Worm (Caenorhabditis elegans): ENCODE measurements around the gene F40D4.17.

Gene F40D4.17

ce11 chrV:17165409-17165808, 10.2 kb upstream of the F40D4.17 start, which contains the start of gene srh-102:
Gene srh-102, minus strand, starts transcription at chrV:17165509.
- TF ChIP-seq F16B12.6 (tag; optimal IDR thresholded peaks at IDR 0.05) = no peak

ce11 chrV:17159430-17159924, 4.2 kb upstream of the F40D4.17 start, which contains the start of gene F40D4.12:
Gene F40D4.12, plus strand, starts transcription at chrV:17159874.
- TF ChIP-seq ztf-4 (tag; optimal IDR thresholded peaks at IDR 0.05) (no peak), elt-2 (tag; optimal IDR thresholded peaks at IDR 0.05) (peak; percentile 82), tlp-1 (tag; optimal IDR thresholded peaks at IDR 0.05) (peak; percentile 5)

ce11 chrV:17157154-17157553, 1.9 kb upstream of the F40D4.17 start, which contains the start of gene F40D4.13:
Gene F40D4.13, minus strand, starts transcription at chrV:17157254.
- TF ChIP-seq vab-15 (tag; optimal IDR thresholded peaks at IDR 0.05) (no peak), nhr-47 (tag; optimal IDR thresholded peaks at IDR 0.05) (no peak), nhr-85 (tag) (no peak), ztf-4 (tag; optimal IDR thresholded peaks at IDR 0.05) (no peak), skn-1 (tag; optimal IDR thresholded peaks at IDR 0.05) (no peak), ceh-90 (tag; optimal IDR thresholded peaks at IDR 0.05) (no peak), ets-5 (GFP tag; IDR thresholded peaks at IDR 0.05) (no peak), lin-39 (tag; optimal IDR thresholded peaks at IDR 0.05) (no peak), hpl-2 (GFP tag; optimal IDR thresholded peaks at IDR 0.05) (no peak), nhr-237 (tag; optimal IDR thresholded peaks at IDR 0.05) (no peak), nhr-84 (tag; optimal IDR thresholded peaks at IDR 0.05) (no peak)

- TF ChIP-seq egl-27 (tag; optimal IDR thresholded peaks at IDR 0.05) = no peak
- no peak for TF ChIP-seq aly-2 (tag; optimal IDR thresholded peaks at IDR 0.05)
- TF ChIP-seq unc-86 (tag; optimal IDR thresholded peaks at IDR 0.05) = no peak
- no peak for TF ChIP-seq F16B12.6 (tag; optimal IDR thresholded peaks at IDR 0.05)
- TF ChIP-seq ets-5 (GFP tag; IDR thresholded peaks at IDR 0.05) = no peak
- no peak for TF ChIP-seq hlh-4 (tag; optimal IDR thresholded peaks at IDR 0.05)
- no peak for TF ChIP-seq pqm-1 (tag; optimal IDR thresholded peaks at IDR 0.05)
- TF ChIP-seq mef-2 (tag; optimal IDR thresholded peaks at IDR 0.05) = no peak
- no peak for TF ChIP-seq fos-1 (tag; optimal IDR thresholded peaks at IDR 0.05)
These were observed 290 bp downstream of the F40D4.17 start for ce11 chrV:17154944-17155343.

- TF ChIP-seq elt-2 (tag; optimal IDR thresholded peaks at IDR 0.05) = no peak
- TF ChIP-seq unc-30 (tag; optimal IDR thresholded peaks at IDR 0.05) = no peak
- TF ChIP-seq snpc-4 (tag; optimal IDR thresholded peaks at IDR 0.05) = no peak
- no peak for TF ChIP-seq unc-62 (GFP tag; optimal IDR thresholded peaks at IDR 0.05)
- TF ChIP-seq jun-1 (tag; optimal IDR thresholded peaks at IDR 0.05) = no peak
- no peak for TF ChIP-seq nhr-20 (tag; optimal IDR thresholded peaks at IDR 0.05)
- TF ChIP-seq F16B12.6 (tag; optimal IDR thresholded peaks at IDR 0.05) = no peak
- TF ChIP-seq xbp-1 (tag; optimal IDR thresholded peaks at IDR 0.05) = no peak
- no peak for TF ChIP-seq egl-27 (tag; optimal IDR thresholded peaks at IDR 0.05)
- no peak for TF ChIP-seq ces-1 (GFP tag; optimal IDR thresholded peaks at IDR 0.05)
- TF ChIP-seq ceh-88 (GFP tag; IDR thresholded peaks at IDR 0.05) = no peak
- TF ChIP-seq lin-14 (GFP tag; optimal IDR thresholded peaks at IDR 0.05) = no peak
- TF ChIP-seq sptf-1 (tag; optimal IDR thresholded peaks at IDR 0.05) = no peak
- TF ChIP-seq nhr-47 (tag; optimal IDR thresholded peaks at IDR 0.05) = no peak
- no peak for TF ChIP-seq mdl-1 (tag; optimal IDR thresholded peaks at IDR 0.05)
- TF ChIP-seq swsn-7 (tag; optimal IDR thresholded peaks at IDR 0.05) = no peak
- no peak for TF ChIP-seq ceh-8 (GFP tag; optimal IDR thresholded peaks at IDR 0.05)
- TF ChIP-seq nhr-12 (tag; optimal IDR thresholded peaks at IDR 0.05) = no peak
- TF ChIP-seq dpl-1 (GFP tag; optimal IDR thresholded peaks at IDR 0.05) = no peak
These were observed 3.9 kb downstream of the F40D4.17 start for ce11 chrV:17151292-17151691.

Measured in whole organism, L1 larva.